Worm (Caenorhabditis elegans) whole organism, young adult: ENCODE measurements around the gene F41H10.4.
A peak's percentile ranks its signal among the peaks of the same experiment; 100 is the strongest.

Source experiments
- B0035.1 ChIP-seq: sonication (generic microtip); optimal IDR thresholded peaks from 2 replicates; lab custom pipeline; 2016; ENCODE audit warnings: missing genetic modification characterization, mild to moderate bottlenecking, missing compliant biosample characterization, missing genotype, missing genetic modification reagents
- B0336.3 ChIP-seq: fragments of 200-800 bp; sonication (Bioruptor generic); IDR thresholded peaks from 2 replicates; pipeline ENCODE4 v1.3.6; 2022; ENCODE audit warnings: missing genetic modification characterization, missing compliant biosample characterization
- C17E4.6 ChIP-seq: fragments of 200-800 bp; sonication (Bioruptor generic); IDR thresholded peaks from 2 replicates; pipeline ENCODE4 v1.3.6; 2022; ENCODE audit warnings: missing genetic modification reagents, missing genetic modification characterization, missing compliant biosample characterization
- F23B12.7 ChIP-seq: sonication (generic microtip); optimal IDR thresholded peaks from 2 replicates; lab custom pipeline; 2017; ENCODE audit warnings: missing genetic modification characterization, mild to moderate bottlenecking, missing compliant biosample characterization, antibody characterized with exemption, moderate library complexity; ENCODE audit not compliant: insufficient read depth
- F52B5.7 ChIP-seq: sonication (generic microtip); optimal IDR thresholded peaks from 2 replicates; lab custom pipeline; 2016; ENCODE audit warnings: mild to moderate bottlenecking, missing genetic modification characterization, missing compliant biosample characterization
- F55B11.4 ChIP-seq: sonication (generic microtip); optimal IDR thresholded peaks from 2 replicates; lab custom pipeline; 2016; ENCODE audit warnings: missing compliant biosample characterization, missing genetic modification characterization, borderline replicate concordance; ENCODE audit not compliant: insufficient read depth
- F57A8.1 ChIP-seq: fragments of 200-800 bp; sonication (Bioruptor generic); optimal IDR thresholded peaks from 2 replicates; lab custom pipeline; 2018; ENCODE audit warnings: mild to moderate bottlenecking, missing genetic modification characterization, moderate library complexity, missing compliant biosample characterization
- F57C9.4 ChIP-seq: sonication (generic microtip); optimal IDR thresholded peaks from 2 replicates; lab custom pipeline; 2017; ENCODE audit warnings: mild to moderate bottlenecking, missing genetic modification characterization, missing compliant biosample characterization
- K11D2.4 ChIP-seq: fragments of 200-800 bp; sonication (Bioruptor generic); IDR thresholded peaks from 2 replicates; pipeline ENCODE4 v1.3.6; 2022; ENCODE audit warnings: missing genetic modification reagents, missing genetic modification characterization, missing compliant biosample characterization
- T07F8.4 ChIP-seq: sonication (generic microtip); optimal IDR thresholded peaks from 2 replicates; lab custom pipeline; 2016; ENCODE audit warnings: mild to moderate bottlenecking, missing genetic modification characterization, moderate library complexity, missing compliant biosample characterization
- cebp-2 ChIP-seq: fragments of 200-800 bp; sonication (Bioruptor generic); IDR thresholded peaks from 2 replicates; pipeline ENCODE4 v1.3.6; 2022; ENCODE audit warnings: missing genetic modification characterization, missing compliant biosample characterization
- ceh-27 ChIP-seq: fragments of 200-800 bp; sonication (Bioruptor generic); optimal IDR thresholded peaks from 2 replicates; lab custom pipeline; 2018; ENCODE audit warnings: mild to moderate bottlenecking, missing genetic modification characterization, moderate library complexity, missing compliant biosample characterization
- ceh-40 ChIP-seq: fragments of 200-800 bp; sonication (Bioruptor generic); IDR thresholded peaks from 2 replicates; pipeline ENCODE4 v1.3.6; 2022; ENCODE audit warnings: missing genetic modification characterization, missing compliant biosample characterization
- ceh-58 ChIP-seq: fragments of 200-800 bp; sonication (Bioruptor generic); IDR thresholded peaks from 2 replicates; pipeline ENCODE4 v1.3.6; 2022; ENCODE audit warnings: missing genetic modification characterization, missing compliant biosample characterization
- dox-1 ChIP-seq: fragments of 200-800 bp; sonication (Bioruptor generic); IDR thresholded peaks from 2 replicates; pipeline ENCODE4 v1.3.6; 2022; ENCODE audit warnings: missing genetic modification reagents, missing genetic modification characterization, missing compliant biosample characterization
- efl-1 ChIP-seq: fragments of 150-350 bp; optimal IDR thresholded peaks from 2 replicates; lab custom pipeline; 2014; ENCODE audit warnings: missing biosample characterization, missing genetic modification reagents, missing genetic modification characterization
- egl-18 ChIP-seq: fragments of 200-800 bp; sonication (Bioruptor generic); IDR thresholded peaks from 2 replicates; pipeline ENCODE4 v1.3.6; 2022; ENCODE audit warnings: missing genetic modification reagents, missing genetic modification characterization, missing compliant biosample characterization
- ekl-4 ChIP-seq: fragments of 200-800 bp; sonication (Bioruptor generic); IDR thresholded peaks from 2 replicates; pipeline ENCODE4 v1.3.6; 2022; ENCODE audit warnings: missing genetic modification reagents, missing genetic modification characterization, missing compliant biosample characterization
- ets-4 ChIP-seq: fragments of 200-800 bp; sonication (Bioruptor generic); optimal IDR thresholded peaks from 2 replicates; lab custom pipeline; 2018; ENCODE audit warnings: mild to moderate bottlenecking, missing genetic modification characterization, missing compliant biosample characterization
- gei-17 ChIP-seq: fragments of 200-800 bp; sonication (Bioruptor generic); optimal IDR thresholded peaks from 2 replicates; lab custom pipeline; 2018; ENCODE audit warnings: mild to moderate bottlenecking, missing genetic modification characterization, missing compliant biosample characterization
- hlh-26 ChIP-seq: fragments of 200-800 bp; sonication (Bioruptor generic); conservative IDR thresholded peaks from 2 replicates; pipeline ENCODE4 v1.3.6; 2022; ENCODE audit warnings: missing genetic modification reagents, missing genetic modification characterization, missing compliant biosample characterization
- hmg-20 ChIP-seq: fragments of 200-800 bp; sonication (Bioruptor generic); IDR thresholded peaks from 2 replicates; pipeline ENCODE4 v1.3.6; 2022; ENCODE audit warnings: missing genetic modification reagents, missing genetic modification characterization, missing compliant biosample characterization
- hsf-1 ChIP-seq: fragments of 200-800 bp; sonication (Bioruptor generic); IDR thresholded peaks from 2 replicates; pipeline ENCODE4 v1.3.6; 2022; ENCODE audit warnings: missing genetic modification reagents, missing genetic modification characterization, missing compliant biosample characterization
- lin-26 ChIP-seq: fragments of 200-800 bp; sonication (Bioruptor generic); IDR thresholded peaks from 2 replicates; pipeline ENCODE4 v1.3.6; 2022; ENCODE audit warnings: missing genetic modification reagents, missing genetic modification characterization, missing compliant biosample characterization
- lin-35 ChIP-seq, 3 experiments: fragments of 150-350 bp in 2 of 3; sonication (generic microtip) in 1 of 3; optimal IDR thresholded peaks; 2 replicates each; lab custom pipeline; 2014 to 2018; ENCODE audit warnings: missing biosample characterization in 3 of 3, missing genetic modification characterization in 3 of 3, missing genetic modification reagents in 3 of 3
- lin-40 ChIP-seq: sonication (generic microtip); optimal IDR thresholded peaks from 2 replicates; lab custom pipeline; 2016; ENCODE audit warnings: missing genetic modification characterization, mild to moderate bottlenecking, missing compliant biosample characterization, missing genotype, missing genetic modification reagents
- lin-54 ChIP-seq: fragments of 200-800 bp; sonication (Bioruptor generic); optimal IDR thresholded peaks from 2 replicates; lab custom pipeline; 2018; ENCODE audit warnings: mild to moderate bottlenecking, missing genetic modification characterization, missing compliant biosample characterization
- lir-1 ChIP-seq: fragments of 200-800 bp; sonication (Bioruptor generic); conservative IDR thresholded peaks from 2 replicates; pipeline ENCODE4 v1.3.6; 2022; ENCODE audit warnings: missing genetic modification reagents, missing genetic modification characterization, missing compliant biosample characterization
- lsl-1 ChIP-seq: fragments of 200-800 bp; sonication (Bioruptor generic); optimal IDR thresholded peaks from 2 replicates; lab custom pipeline; 2018; ENCODE audit warnings: mild to moderate bottlenecking, missing genetic modification characterization, moderate library complexity, missing compliant biosample characterization
- mel-28 ChIP-seq: sonication (generic microtip); optimal IDR thresholded peaks from 2 replicates; lab custom pipeline; 2016; ENCODE audit warnings: borderline replicate concordance, mild to moderate bottlenecking, missing genetic modification characterization, missing compliant biosample characterization
- mes-4 ChIP-seq: sonication (generic microtip); optimal IDR thresholded peaks from 2 replicates; lab custom pipeline; 2016; ENCODE audit warnings: missing genotype, missing genetic modification characterization, missing compliant biosample characterization
- nfya-2 ChIP-seq: fragments of 200-800 bp; sonication (Bioruptor generic); IDR thresholded peaks from 2 replicates; pipeline ENCODE4 v1.3.6; 2022; ENCODE audit warnings: missing genetic modification reagents, missing genetic modification characterization, missing compliant biosample characterization
- nhr-120 ChIP-seq: fragments of 200-800 bp; sonication (Bioruptor generic); IDR thresholded peaks from 2 replicates; pipeline ENCODE4 v1.3.6; 2022; ENCODE audit warnings: missing genetic modification characterization, missing compliant biosample characterization
- nhr-179 ChIP-seq: sonication (generic microtip); optimal IDR thresholded peaks from 2 replicates; lab custom pipeline; 2016; ENCODE audit warnings: mild to moderate bottlenecking, missing genetic modification characterization, missing compliant biosample characterization
- nhr-27 ChIP-seq: fragments of 200-800 bp; sonication (Bioruptor generic); optimal IDR thresholded peaks from 2 replicates; lab custom pipeline; 2018; ENCODE audit warnings: mild to moderate bottlenecking, missing genetic modification characterization, moderate library complexity, missing compliant biosample characterization
- pbrm-1 ChIP-seq: fragments of 200-800 bp; sonication (Bioruptor generic); IDR thresholded peaks from 2 replicates; pipeline ENCODE4 v1.3.6; 2022; ENCODE audit warnings: missing genetic modification reagents, missing genetic modification characterization, missing compliant biosample characterization
- sdz-38 ChIP-seq: sonication (generic microtip); optimal IDR thresholded peaks from 2 replicates; lab custom pipeline; 2016; ENCODE audit warnings: missing genotype, missing genetic modification characterization, missing compliant biosample characterization
- snpc-3.4 ChIP-seq: sonication (generic microtip); optimal IDR thresholded peaks from 2 replicates; lab custom pipeline; 2017; ENCODE audit warnings: missing genetic modification characterization, mild to moderate bottlenecking, missing compliant biosample characterization, antibody characterized with exemption, moderate library complexity, missing genotype, missing genetic modification reagents
- snpc-4 ChIP-seq, 5 experiments: fragments of 150-350 bp in 1 of 5; sonication (generic microtip) in 4 of 5; optimal IDR thresholded peaks; 2 replicates each; lab custom pipeline; 2014 to 2018; ENCODE audit warnings: missing genetic modification characterization in 5 of 5, missing biosample characterization in 3 of 5, antibody characterized with exemption in 2 of 5, mild to moderate bottlenecking in 2 of 5, missing compliant biosample characterization in 2 of 5, missing genotype in 2 of 5, moderate library complexity in 2 of 5, missing genetic modification reagents in 1 of 5
- somi-1 ChIP-seq: fragments of 200-800 bp; sonication (Bioruptor generic); optimal IDR thresholded peaks from 2 replicates; lab custom pipeline; 2018; ENCODE audit warnings: mild to moderate bottlenecking, missing genetic modification characterization, missing compliant biosample characterization
- zfh-2 ChIP-seq: fragments of 200-800 bp; sonication (Bioruptor generic); conservative IDR thresholded peaks from 2 replicates; pipeline ENCODE4 v1.3.6; 2022; ENCODE audit warnings: missing genetic modification reagents, missing genetic modification characterization, missing compliant biosample characterization
- ztf-28 ChIP-seq: fragments of 200-800 bp; sonication (Bioruptor generic); IDR thresholded peaks from 2 replicates; pipeline ENCODE4 v1.3.6; 2022; ENCODE audit warnings: missing genetic modification reagents, missing genetic modification characterization, missing compliant biosample characterization

Gene F41H10.4

ce11 chrIV:5394687-5395086, 30.3 kb downstream of the F41H10.4 start, which contains the start of the genes perm-3 and swsn-6 (continued):
- TF ChIP-seq F52B5.7 (no peak), ets-4 (GFP tag; lab: Kevin White, UChicago) (no peak), sdz-38 (tag; lab: Kevin White, UChicago) (no peak), C17E4.6 (GFP tag; lab: Robert Waterston, UW) (no peak), ceh-58 (GFP tag; lab: Robert Waterston, UW) (no peak), efl-1 (peak; percentile 16), K11D2.4 (no peak), hmg-20 (no peak), ceh-27 (GFP tag; lab: Kevin White, UChicago) (no peak), somi-1 (GFP tag; lab: Kevin White, UChicago) (no peak)

- peak; percentile 10 for TF ChIP-seq snpc-4 (GFP tag; optimal IDR thresholded peaks at IDR 0.05; lab: Kevin White, UChicago)
- TF ChIP-seq snpc-4 (tag; optimal IDR thresholded peaks at IDR 0.05; lab: Kevin White, UChicago), result peak in 1 of 4 experiments; percentile 53
- no peak for TF ChIP-seq dox-1 (GFP tag; lab: Robert Waterston, UW)
- TF ChIP-seq, all 124 proteins: peak for 1
These were observed 32.4 kb downstream of the F41H10.4 start, which contains the start of gene ZK616.3 for ce11 chrIV:5396769-5397168. TSS of gene ZK616.3 (plus strand) at chrIV:5397069.

ce11 chrIV:5397539-5397938, 33.2 kb downstream of the F41H10.4 start, which contains the start of gene ZK616.2:
TSS of gene ZK616.2 (plus strand) at chrIV:5397839.
- TF ChIP-seq lin-35 (GFP tag; optimal IDR thresholded peaks at IDR 0.05; lab: Kevin White, UChicago), result no peak
- TF ChIP-seq hsf-1 (GFP tag; lab: Robert Waterston, UW), result no peak
- TF ChIP-seq nfya-2 (GFP tag; lab: Robert Waterston, UW), result no peak
- TF ChIP-seq gei-17, result no peak
- no peak for TF ChIP-seq ztf-28 (GFP tag; lab: Robert Waterston, UW)
- TF ChIP-seq lir-1, result no peak
- TF ChIP-seq B0336.3 (GFP tag; lab: Robert Waterston, UW), result no peak
- no peak for TF ChIP-seq nhr-179 (tag; lab: Kevin White, UChicago)
- no peak for TF ChIP-seq K11D2.4
- no peak for TF ChIP-seq B0035.1
- TF ChIP-seq ceh-27 (GFP tag; lab: Kevin White, UChicago), result no peak
- no peak for TF ChIP-seq F57C9.4 (tag; lab: Kevin White, UChicago)
- TF ChIP-seq F57A8.1 (GFP tag; lab: Kevin White, UChicago), result no peak
- no peak for TF ChIP-seq T07F8.4 (tag; lab: Kevin White, UChicago)
- TF ChIP-seq efl-1, result no peak
- no peak for TF ChIP-seq ekl-4 (GFP tag; lab: Robert Waterston, UW)
- TF ChIP-seq mes-4 (tag; lab: Kevin White, UChicago), result no peak
- no peak for TF ChIP-seq mel-28 (tag; lab: Kevin White, UChicago)
- TF ChIP-seq cebp-2, result no peak
- TF ChIP-seq, all 124 proteins: peak for 0

ce11 chrIV:5400609-5401008, 36.2 kb downstream of the F41H10.4 start, which contains the start of gene ZK616.1:
TSS of gene ZK616.1 (plus strand) at chrIV:5400909.
- no peak for TF ChIP-seq lin-26 (GFP tag; lab: Robert Waterston, UW)
- no peak for TF ChIP-seq snpc-3.4 (tag; lab: Kevin White, UChicago)
- TF ChIP-seq F23B12.7 (tag; lab: Kevin White, UChicago), result no peak

ce11 chrIV:5405345-5405744, 41.0 kb downstream of the F41H10.4 start, which contains the start of gene ZK616.61:
TSS of gene ZK616.61 (plus strand) at chrIV:5405645.
- no peak for TF ChIP-seq zfh-2 (GFP tag; lab: Robert Waterston, UW)
- no peak for TF ChIP-seq lin-54 (GFP tag; lab: Kevin White, UChicago)
- TF ChIP-seq hlh-26 (GFP tag; lab: Robert Waterston, UW), result no peak
- no peak for TF ChIP-seq ceh-40 (GFP tag; lab: Robert Waterston, UW)
- no peak for TF ChIP-seq nhr-120
- TF ChIP-seq nhr-27 (tag; lab: Kevin White, UChicago), result no peak
- TF ChIP-seq egl-18, result no peak
- TF ChIP-seq pbrm-1, result no peak
- no peak for TF ChIP-seq ekl-4 (GFP tag; lab: Robert Waterston, UW)
- no peak for TF ChIP-seq lsl-1 (GFP tag; lab: Kevin White, UChicago)
- TF ChIP-seq F55B11.4 (tag; lab: Kevin White, UChicago), result no peak
- no peak for TF ChIP-seq lin-40 (tag; lab: Kevin White, UChicago)
